Worm (Caenorhabditis elegans) whole organism, L2 larva: ENCODE results near the gene metl-2.

Experiments
- mab-5 ChIP-seq: fragments of 150-350 bp; optimal IDR thresholded peaks from 2 replicates; lab custom pipeline; 2014; ENCODE audit warnings: missing biosample characterization, missing genetic modification characterization
- nhr-11 ChIP-seq: fragments of 150-350 bp; optimal IDR thresholded peaks from 2 replicates; lab custom pipeline; 2014; ENCODE audit warnings: missing biosample characterization, missing genetic modification characterization
- nhr-6 ChIP-seq: fragments of 150-350 bp; optimal IDR thresholded peaks from 2 replicates; lab custom pipeline; 2014; ENCODE audit warnings: missing biosample characterization, missing genetic modification characterization
- unc-55 ChIP-seq: fragments of 150-350 bp; sonication (generic microtip); optimal IDR thresholded peaks from 3 replicates; lab custom pipeline; 2014; ENCODE audit warnings: missing biosample characterization, missing genetic modification reagents, missing genetic modification characterization
- ztf-11 ChIP-seq: sonication (generic microtip); optimal IDR thresholded peaks from 2 replicates; lab custom pipeline; 2017; ENCODE audit warnings: missing biosample characterization, missing genetic modification characterization

DNA sequence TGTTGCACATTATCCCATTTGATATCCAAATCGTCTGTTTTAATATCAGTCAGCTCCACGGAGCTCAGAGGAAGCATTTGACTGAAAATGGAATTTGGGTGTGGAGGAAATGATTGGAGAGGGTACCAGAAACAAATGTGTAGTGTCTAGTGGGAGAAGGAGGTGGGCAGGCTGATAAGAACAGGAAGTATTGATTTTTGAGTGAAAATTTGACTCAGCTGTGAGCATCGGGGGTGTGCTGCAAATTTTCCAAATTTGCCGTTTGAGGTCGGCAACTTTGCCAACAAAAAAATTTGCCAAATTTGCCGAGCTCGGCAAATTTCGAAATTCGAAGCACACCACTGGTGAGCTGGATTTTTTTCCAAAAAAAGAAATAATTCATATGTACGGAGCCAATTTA, 11.6 kb upstream of the metl-2 start, which contains the start of gene Y53F4B.1:
- TF ChIP-seq unc-55 (GFP tag; lab: Kevin White, UChicago) (no peak), nhr-11 (tag; lab: Kevin White, UChicago) (no peak), nhr-6 (tag; lab: Kevin White, UChicago) (no peak), ztf-11 (tag; lab: Kevin White, UChicago) (no peak), mab-5 (tag; lab: Kevin White, UChicago) (no peak)
